Worm (Caenorhabditis elegans): ENCODE data around the gene fbxb-21.

DNA sequence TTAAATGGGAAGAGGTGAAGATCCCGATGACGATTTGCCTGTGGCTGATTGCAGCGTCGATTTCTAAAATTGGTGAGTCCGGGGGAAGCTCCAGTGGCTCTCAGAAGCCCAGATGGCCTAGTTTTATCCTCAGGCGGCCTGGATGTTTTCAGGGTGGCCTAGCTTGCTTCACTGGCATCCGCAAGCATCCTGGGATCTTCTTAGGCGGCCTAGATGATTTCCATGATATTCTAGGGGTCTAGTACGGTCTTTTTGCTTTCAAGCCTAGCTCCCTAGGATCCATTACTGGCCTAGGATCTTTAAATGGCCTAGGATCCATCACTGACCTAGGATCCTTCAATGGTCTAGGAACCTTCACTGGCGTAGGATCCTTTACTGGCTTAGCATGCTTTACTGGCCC, 22.3 kb upstream of the fbxb-21 start:
- no peak for TF ChIP-seq nhr-237 (tag; optimal IDR thresholded peaks at IDR 0.05)
- no peak for TF ChIP-seq bed-3 (GFP tag; optimal IDR thresholded peaks at IDR 0.05)
- no peak for TF ChIP-seq flh-1 (GFP tag; optimal IDR thresholded peaks at IDR 0.05)
- TF ChIP-seq ceh-43 (GFP tag; optimal IDR thresholded peaks at IDR 0.05): no peak
- TF ChIP-seq pha-4 (tag; optimal IDR thresholded peaks at IDR 0.05): no peak
- TF ChIP-seq ztf-11 (tag; optimal IDR thresholded peaks at IDR 0.05): no peak
- no peak for TF ChIP-seq nhr-76 (tag; optimal IDR thresholded peaks at IDR 0.05)
